Worm (Caenorhabditis elegans): ENCODE results near the gene pkc-2.

DNA sequence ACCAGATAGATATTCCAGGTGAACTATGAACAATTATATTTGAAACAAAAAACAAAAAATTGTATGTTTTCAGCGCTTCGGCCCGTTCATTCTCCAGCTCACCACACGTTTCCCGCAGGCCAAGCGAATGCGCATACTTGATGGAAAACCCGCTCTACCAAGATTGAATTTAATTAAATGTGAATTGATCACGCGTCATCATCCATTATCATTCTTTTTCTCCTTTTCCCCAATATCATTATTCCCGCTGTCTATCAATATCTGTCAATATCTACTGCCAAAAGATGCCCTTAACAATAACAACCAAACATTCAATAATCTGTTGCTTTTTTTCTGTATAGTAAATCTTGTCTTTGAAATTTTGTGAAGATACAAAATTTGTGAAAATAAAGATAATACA, 28.4 kb upstream of the pkc-2 start:
- TF ChIP-seq him-1 (tag; optimal IDR thresholded peaks at IDR 0.05) (no peak), dao-5 (tag; optimal IDR thresholded peaks at IDR 0.05) (no peak), W03F9.2 (tag; optimal IDR thresholded peaks at IDR 0.05) (no peak)
